Fruit fly (Drosophila melanogaster): Measurements from ENCODE around the gene crc.

crc gene

DNA sequence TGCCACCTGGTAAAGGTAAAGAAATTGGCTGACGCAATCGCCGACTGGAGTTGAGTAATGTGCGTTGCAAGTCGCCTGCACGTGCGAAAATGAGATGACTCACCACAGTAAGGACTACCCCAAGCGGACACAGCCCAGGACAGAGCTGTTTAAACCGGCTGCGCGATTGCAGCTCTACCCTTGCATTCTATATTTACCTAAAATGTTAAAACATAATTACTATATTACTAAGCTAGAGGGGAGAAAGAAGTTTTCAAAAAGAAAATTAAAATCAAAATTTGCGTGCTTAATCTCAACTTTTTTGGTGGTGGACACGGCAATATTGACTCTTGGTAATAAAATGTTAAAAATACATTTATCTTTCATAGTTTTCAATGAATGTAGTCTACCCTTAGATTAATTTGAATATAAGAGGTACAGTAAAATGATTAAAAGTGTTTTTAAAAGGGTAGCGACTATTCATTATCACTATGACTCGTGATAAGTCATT, 579 bp downstream of the crc start:
- no peak for TF ChIP-seq noc (tag; optimal IDR thresholded peaks at IDR 0.05)

- no peak for TF ChIP-seq noc (tag; optimal IDR thresholded peaks at IDR 0.05)
Measured at dm6 chr2L:21312831-21313437, 2.3 kb downstream of the crc start.

DNA sequence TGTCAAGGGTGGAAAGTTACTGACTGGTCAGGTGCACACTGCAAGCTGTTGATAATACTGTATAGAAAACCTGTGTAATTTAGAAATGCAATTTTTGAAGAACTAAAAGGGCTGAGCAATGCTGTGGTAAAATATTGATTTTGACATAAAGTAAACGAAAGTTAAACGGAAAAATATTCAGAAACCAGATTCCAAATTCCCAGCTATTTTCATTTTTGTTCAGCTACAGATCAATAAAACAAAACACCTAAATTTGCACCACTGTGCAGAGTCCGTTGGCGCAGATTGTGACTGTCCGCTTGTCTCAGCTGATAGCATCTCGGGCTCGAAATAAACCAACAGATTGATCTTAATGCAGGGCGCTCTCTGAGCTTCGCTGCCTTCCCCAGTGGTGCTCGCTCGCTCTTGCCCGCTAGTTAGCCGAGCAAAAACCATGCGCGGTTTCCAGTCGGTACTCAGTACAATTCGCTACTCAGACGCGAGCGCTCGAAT, 3.3 kb downstream of the crc start, which contains the start of gene CG46314:
Gene CG46314, plus strand, starts transcription at position 452 of the 492 bp plus-strand sequence.
- peak; percentile 12 for TF ChIP-seq noc (tag; optimal IDR thresholded peaks at IDR 0.05)

DNA sequence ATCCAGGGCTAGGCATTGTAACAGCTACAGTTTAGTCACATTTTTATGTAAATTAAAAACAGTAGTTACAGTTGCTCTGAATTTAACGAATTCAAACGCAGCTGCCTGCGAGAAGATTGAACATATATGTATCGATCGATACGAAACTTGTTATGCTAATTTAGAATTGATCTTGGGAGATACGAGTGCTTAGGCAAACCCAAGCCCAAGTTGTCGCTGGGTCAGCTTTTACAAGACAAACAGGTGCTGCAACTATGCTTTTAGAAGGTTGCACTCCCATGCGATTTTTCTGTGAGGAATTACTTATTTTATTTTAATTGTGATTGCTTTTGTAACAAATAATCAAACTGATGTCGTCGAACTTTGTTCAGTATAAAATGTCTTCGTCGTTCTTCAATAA, 6.0 kb downstream of the crc start:
- no peak for TF ChIP-seq noc (tag; optimal IDR thresholded peaks at IDR 0.05)

- no peak for TF ChIP-seq noc (tag; optimal IDR thresholded peaks at IDR 0.05)
Measured at dm6 chr2L:21322161-21322560, 11.5 kb downstream of the crc start.

- TF ChIP-seq noc (tag; optimal IDR thresholded peaks at IDR 0.05) = no peak
Measured at dm6 chr2L:21324438-21324890, 13.8 kb downstream of the crc start.

DNA sequence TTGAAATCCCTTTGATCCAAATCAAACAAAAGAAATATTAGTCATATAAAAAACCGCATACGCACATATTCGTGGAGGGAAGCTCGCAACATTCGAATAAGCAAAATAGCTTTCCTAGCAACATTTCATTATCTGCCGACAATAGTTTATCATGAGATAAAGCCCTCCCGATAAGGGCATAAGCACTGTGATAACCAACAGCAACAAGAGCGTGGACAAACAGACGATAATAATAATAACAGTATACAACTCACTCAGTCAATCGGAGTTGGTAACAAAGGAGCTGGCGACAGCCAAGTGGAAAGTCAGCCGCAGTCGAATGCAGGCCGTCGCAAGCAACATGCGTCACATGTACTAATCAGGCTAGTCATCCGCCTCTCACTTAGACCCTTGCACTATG, 18.7 kb downstream of the crc start:
- no peak for TF ChIP-seq noc (tag; optimal IDR thresholded peaks at IDR 0.05)

- no peak for TF ChIP-seq noc (tag; optimal IDR thresholded peaks at IDR 0.05)
Measured at dm6 chr2L:21330823-21331222, 20.2 kb downstream of the crc start.

- TF ChIP-seq noc (tag; optimal IDR thresholded peaks at IDR 0.05) = no peak
Measured at dm6 chr2L:21331502-21331901, 20.8 kb downstream of the crc start, which contains the start of gene dimm. dimm (plus strand) TSS chr2L:21331756.

dm6 chr2L:21341706-21342105, 31.0 kb downstream of the crc start:
- no peak for TF ChIP-seq noc (tag; optimal IDR thresholded peaks at IDR 0.05)

- TF ChIP-seq noc (tag; optimal IDR thresholded peaks at IDR 0.05) = no peak
Measured at dm6 chr2L:21344203-21344753, 33.6 kb downstream of the crc start, which contains the start of gene Tsp39D. Tsp39D (plus strand) TSS chr2L:21344607.

dm6 chr2L:21360916-21361315, 50.2 kb downstream of the crc start, which contains the start of gene dtr:
dtr (plus strand) TSS chr2L:21361216.
- TF ChIP-seq noc (tag; optimal IDR thresholded peaks at IDR 0.05) = no peak

- peak; percentile 90 for TF ChIP-seq noc (tag; optimal IDR thresholded peaks at IDR 0.05)
Measured at dm6 chr2L:21367296-21367695, 56.6 kb downstream of the crc start.

All from whole organism, larva.